Worm (Caenorhabditis elegans) whole organism, mixed stage, embryonic: ENCODE measurements around the gene C56E6.4.

Experiments used
- M03D4.4 ChIP-seq: sonication (generic microtip); optimal IDR thresholded peaks from 2 replicates; lab custom pipeline; 2017; ENCODE audit warnings: mild to moderate bottlenecking, missing genetic modification characterization, missing compliant biosample characterization
- bed-3 ChIP-seq: fragments of 200-800 bp; sonication (Bioruptor generic); optimal IDR thresholded peaks from 3 replicates; lab custom pipeline; 2018; ENCODE audit warnings: mild to moderate bottlenecking, missing genetic modification characterization, moderate library complexity, missing compliant biosample characterization
- blmp-1 ChIP-seq: fragments of 150-350 bp; optimal IDR thresholded peaks from 2 replicates; lab custom pipeline; 2014; ENCODE audit warnings: missing biosample characterization, missing genetic modification characterization
- ceh-39 ChIP-seq: fragments of 150-350 bp; optimal IDR thresholded peaks from 2 replicates; lab custom pipeline; 2014; ENCODE audit warnings: missing biosample characterization, missing genetic modification characterization
- ceh-43 ChIP-seq: fragments of 200-800 bp; sonication (Bioruptor generic); optimal IDR thresholded peaks from 2 replicates; lab custom pipeline; 2018; ENCODE audit warnings: mild to moderate bottlenecking, missing genetic modification characterization, moderate library complexity, missing compliant biosample characterization
- ceh-83 ChIP-seq: fragments of 200-800 bp; sonication (Bioruptor generic); optimal IDR thresholded peaks from 2 replicates; lab custom pipeline; 2018; ENCODE audit warnings: mild to moderate bottlenecking, missing genetic modification characterization, missing compliant biosample characterization
- ces-1 ChIP-seq: fragments of 150-350 bp; optimal IDR thresholded peaks from 2 replicates; lab custom pipeline; 2014; ENCODE audit warnings: missing biosample characterization, missing genetic modification reagents, missing genetic modification characterization
- cnd-1 ChIP-seq: fragments of 200-800 bp; sonication (Bioruptor generic); optimal IDR thresholded peaks from 2 replicates; lab custom pipeline; 2018; ENCODE audit warnings: mild to moderate bottlenecking, missing genetic modification characterization, missing compliant biosample characterization
- drap-1 ChIP-seq: fragments of 200-800 bp; sonication (Bioruptor generic); optimal IDR thresholded peaks from 3 replicates; lab custom pipeline; 2018; ENCODE audit warnings: mild to moderate bottlenecking, missing genetic modification characterization, missing compliant biosample characterization
- elt-1 ChIP-seq: sonication (generic microtip); optimal IDR thresholded peaks from 2 replicates; lab custom pipeline; 2017; ENCODE audit warnings: missing genetic modification characterization, mild to moderate bottlenecking, missing compliant biosample characterization, antibody characterized with exemption, moderate library complexity, borderline replicate concordance; ENCODE audit not compliant: insufficient read depth
- elt-3 ChIP-seq: fragments of 150-350 bp; optimal IDR thresholded peaks from 2 replicates; lab custom pipeline; 2014; ENCODE audit warnings: missing biosample characterization, missing genetic modification characterization
- flh-1 ChIP-seq: fragments of 200-800 bp; sonication (Bioruptor generic); optimal IDR thresholded peaks from 2 replicates; lab custom pipeline; 2018; ENCODE audit warnings: mild to moderate bottlenecking, missing genetic modification characterization, moderate library complexity, missing compliant biosample characterization
- ham-2 ChIP-seq: fragments of 200-800 bp; sonication (Bioruptor generic); optimal IDR thresholded peaks from 2 replicates; lab custom pipeline; 2018; ENCODE audit warnings: mild to moderate bottlenecking, missing genetic modification characterization, missing compliant biosample characterization
- hlh-1 ChIP-seq: fragments of 150-350 bp; optimal IDR thresholded peaks from 2 replicates; lab custom pipeline; 2014; ENCODE audit warnings: missing biosample characterization, missing genetic modification reagents, missing genetic modification characterization
- lin-13 ChIP-seq: fragments of 150-350 bp; optimal IDR thresholded peaks from 2 replicates; lab custom pipeline; 2014; ENCODE audit warnings: missing biosample characterization, missing genetic modification characterization
- lin-32 ChIP-seq: fragments of 200-800 bp; sonication (Bioruptor generic); optimal IDR thresholded peaks from 2 replicates; lab custom pipeline; 2018; ENCODE audit warnings: mild to moderate bottlenecking, missing genetic modification characterization, missing compliant biosample characterization
- lsy-2 ChIP-seq: fragments of 150-350 bp; optimal IDR thresholded peaks from 2 replicates; lab custom pipeline; 2014; ENCODE audit warnings: missing biosample characterization, missing genetic modification characterization
- mab-5 ChIP-seq: fragments of 150-350 bp; optimal IDR thresholded peaks from 2 replicates; lab custom pipeline; 2014; ENCODE audit warnings: missing biosample characterization, missing genetic modification characterization
- mep-1 ChIP-seq: fragments of 150-350 bp; optimal IDR thresholded peaks from 2 replicates; lab custom pipeline; 2017; ENCODE audit warnings: missing biosample characterization, missing genetic modification reagents, missing genetic modification characterization, inconsistent platforms
- mls-2 ChIP-seq: sonication (generic microtip); optimal IDR thresholded peaks from 2 replicates; lab custom pipeline; 2016; ENCODE audit warnings: mild to moderate bottlenecking, missing genetic modification characterization, moderate library complexity, missing compliant biosample characterization
- nhr-12 ChIP-seq: fragments of 150-350 bp; optimal IDR thresholded peaks from 2 replicates; lab custom pipeline; 2014; ENCODE audit warnings: missing biosample characterization, missing genetic modification characterization
- nhr-2 ChIP-seq: fragments of 150-350 bp; optimal IDR thresholded peaks from 2 replicates; lab custom pipeline; 2014; ENCODE audit warnings: missing biosample characterization, missing genetic modification characterization
- nhr-28 ChIP-seq: fragments of 150-350 bp; optimal IDR thresholded peaks from 2 replicates; lab custom pipeline; 2014; ENCODE audit warnings: missing biosample characterization, missing genetic modification characterization
- nhr-76 ChIP-seq: sonication (generic microtip); optimal IDR thresholded peaks from 2 replicates; lab custom pipeline; 2017; ENCODE audit warnings: missing biosample characterization, missing genetic modification characterization
- pha-4 ChIP-seq: fragments of 150-350 bp; optimal IDR thresholded peaks from 2 replicates; lab custom pipeline; 2018; ENCODE audit warnings: missing biosample characterization, missing genetic modification reagents, missing genetic modification characterization
- sem-2 ChIP-seq: fragments of 200-800 bp; sonication (Bioruptor generic); optimal IDR thresholded peaks from 2 replicates; lab custom pipeline; 2018; ENCODE audit warnings: mild to moderate bottlenecking, missing genetic modification characterization, missing compliant biosample characterization
- snpc-4 ChIP-seq: fragments of 150-350 bp; optimal IDR thresholded peaks from 2 replicates; lab custom pipeline; 2014; ENCODE audit warnings: missing biosample characterization, missing genetic modification characterization
- sptf-1 ChIP-seq: sonication (generic microtip); optimal IDR thresholded peaks from 2 replicates; lab custom pipeline; 2017; ENCODE audit warnings: mild to moderate bottlenecking, missing genetic modification characterization, moderate library complexity, missing compliant biosample characterization
- unc-120 ChIP-seq: sonication (generic microtip); optimal IDR thresholded peaks from 2 replicates; lab custom pipeline; 2017; ENCODE audit warnings: missing genetic modification characterization, missing compliant biosample characterization; ENCODE audit not compliant: poor library complexity, severe bottlenecking
- unc-39 ChIP-seq: fragments of 150-350 bp; optimal IDR thresholded peaks from 2 replicates; lab custom pipeline; 2014; ENCODE audit warnings: missing biosample characterization, missing genetic modification characterization
- unc-62 ChIP-seq: fragments of 150-350 bp; optimal IDR thresholded peaks from 2 replicates; lab custom pipeline; 2014; ENCODE audit warnings: missing biosample characterization, missing genetic modification reagents, missing genetic modification characterization
- zip-8 ChIP-seq: fragments of 150-350 bp; optimal IDR thresholded peaks from 2 replicates; lab custom pipeline; 2014; ENCODE audit warnings: missing biosample characterization, missing genetic modification characterization
- ztf-11 ChIP-seq: fragments of 150-350 bp; optimal IDR thresholded peaks from 2 replicates; lab custom pipeline; 2014; ENCODE audit warnings: missing biosample characterization, missing genetic modification characterization

C56E6.4 gene

ce11 chrII:6528629-6529028 is at the start of gene C56E6.4:
Gene C56E6.4, minus strand, starts transcription at chrII:6528729.
- TF ChIP-seq flh-1 (no peak), mls-2 (no peak), elt-1 (tag; lab: Kevin White, UChicago) (no peak), snpc-4 (tag; lab: Kevin White, UChicago) (no peak), elt-3 (tag; lab: Kevin White, UChicago) (no peak), ces-1 (no peak), ceh-83 (GFP tag; lab: Kevin White, UChicago) (no peak), sptf-1 (no peak), unc-39 (tag; lab: Kevin White, UChicago) (no peak), ztf-11 (tag; lab: Kevin White, UChicago) (no peak), pha-4 (tag; lab: Kevin White, UChicago) (no peak), nhr-76 (tag; lab: Kevin White, UChicago) (no peak), nhr-12 (tag; lab: Kevin White, UChicago) (no peak)

DNA sequence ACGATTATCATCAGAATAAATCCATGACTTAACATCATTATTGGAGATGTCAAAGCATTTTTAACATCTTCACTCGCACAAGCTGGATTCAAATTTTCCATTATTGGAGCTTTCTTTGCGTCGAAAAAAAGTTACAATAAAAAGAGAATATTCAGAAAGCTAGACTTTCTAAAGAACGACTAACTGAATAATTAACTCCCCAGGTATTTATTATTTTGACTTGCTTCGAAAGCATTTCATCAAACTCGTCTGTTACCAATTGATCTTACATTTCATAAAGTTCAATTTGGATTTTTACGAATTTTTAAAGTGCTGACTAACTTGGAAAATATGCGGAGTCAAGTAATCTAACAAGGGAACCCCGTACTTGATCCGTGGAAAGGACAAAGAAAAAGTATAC is 47.1 kb upstream of the C56E6.4 start, which contains the start of gene sra-29:
Gene sra-29, minus strand, starts transcription at position 101 of the 400 bp plus-strand sequence.
- TF ChIP-seq lin-13 (tag; lab: Kevin White, UChicago) = no peak

- no peak for TF ChIP-seq nhr-2
- no peak for TF ChIP-seq unc-120
- no peak for TF ChIP-seq snpc-4 (tag; lab: Kevin White, UChicago)
- TF ChIP-seq elt-1 (tag; lab: Kevin White, UChicago) = no peak
- TF ChIP-seq M03D4.4 = no peak
- no peak for TF ChIP-seq bed-3 (GFP tag; lab: Kevin White, UChicago)
- no peak for TF ChIP-seq cnd-1
- no peak for TF ChIP-seq ceh-39 (tag; lab: Kevin White, UChicago)
- TF ChIP-seq nhr-12 (tag; lab: Kevin White, UChicago) = no peak
- no peak for TF ChIP-seq blmp-1 (tag; lab: Kevin White, UChicago)
- TF ChIP-seq ceh-83 (GFP tag; lab: Kevin White, UChicago) = no peak
- no peak for TF ChIP-seq drap-1
- TF ChIP-seq nhr-28 (tag; lab: Kevin White, UChicago) = no peak
- TF ChIP-seq zip-8 = no peak
- no peak for TF ChIP-seq ces-1
- TF ChIP-seq elt-3 (tag; lab: Kevin White, UChicago) = no peak
- TF ChIP-seq lin-32 (GFP tag; lab: Kevin White, UChicago) = no peak
- no peak for TF ChIP-seq mls-2
- TF ChIP-seq mab-5 (tag; lab: Kevin White, UChicago) = no peak
- no peak for TF ChIP-seq sptf-1
- TF ChIP-seq, all 35 proteins: peak for 0
These were observed 45.1 kb upstream of the C56E6.4 start, which contains the start of gene sra-28 for ce11 chrII:6573677-6574076. Gene sra-28, minus strand, starts transcription at chrII:6573777.

- no peak for TF ChIP-seq pha-4 (tag; lab: Kevin White, UChicago)
- no peak for TF ChIP-seq ceh-39 (tag; lab: Kevin White, UChicago)
- TF ChIP-seq ztf-11 (tag; lab: Kevin White, UChicago) = no peak
- no peak for TF ChIP-seq elt-3 (tag; lab: Kevin White, UChicago)
- no peak for TF ChIP-seq unc-62
- TF ChIP-seq lin-13 (tag; lab: Kevin White, UChicago) = no peak
- no peak for TF ChIP-seq flh-1
- no peak for TF ChIP-seq zip-8
- TF ChIP-seq mep-1 (tag; lab: Kevin White, UChicago) = no peak
- no peak for TF ChIP-seq hlh-1 (tag; lab: Kevin White, UChicago)
- TF ChIP-seq ceh-43 (GFP tag; lab: Kevin White, UChicago) = no peak
- TF ChIP-seq lsy-2 (tag; lab: Kevin White, UChicago) = no peak
- no peak for TF ChIP-seq nhr-28 (tag; lab: Kevin White, UChicago)
- TF ChIP-seq elt-1 (tag; lab: Kevin White, UChicago) = no peak
- TF ChIP-seq mab-5 (tag; lab: Kevin White, UChicago) = no peak
- TF ChIP-seq sem-2 (GFP tag; lab: Kevin White, UChicago) = no peak
- TF ChIP-seq ham-2 (GFP tag; lab: Kevin White, UChicago) = no peak
These were observed 40.2 kb upstream of the C56E6.4 start, which contains the start of gene sra-27 for ce11 chrII:6568707-6569106. Gene sra-27, plus strand, starts transcription at chrII:6569007.
